Worm (Caenorhabditis elegans): Measurements from ENCODE around the gene Y77E11A.7.
A peak's percentile ranks its signal among the peaks of the same experiment; 100 is the strongest.

DNA sequence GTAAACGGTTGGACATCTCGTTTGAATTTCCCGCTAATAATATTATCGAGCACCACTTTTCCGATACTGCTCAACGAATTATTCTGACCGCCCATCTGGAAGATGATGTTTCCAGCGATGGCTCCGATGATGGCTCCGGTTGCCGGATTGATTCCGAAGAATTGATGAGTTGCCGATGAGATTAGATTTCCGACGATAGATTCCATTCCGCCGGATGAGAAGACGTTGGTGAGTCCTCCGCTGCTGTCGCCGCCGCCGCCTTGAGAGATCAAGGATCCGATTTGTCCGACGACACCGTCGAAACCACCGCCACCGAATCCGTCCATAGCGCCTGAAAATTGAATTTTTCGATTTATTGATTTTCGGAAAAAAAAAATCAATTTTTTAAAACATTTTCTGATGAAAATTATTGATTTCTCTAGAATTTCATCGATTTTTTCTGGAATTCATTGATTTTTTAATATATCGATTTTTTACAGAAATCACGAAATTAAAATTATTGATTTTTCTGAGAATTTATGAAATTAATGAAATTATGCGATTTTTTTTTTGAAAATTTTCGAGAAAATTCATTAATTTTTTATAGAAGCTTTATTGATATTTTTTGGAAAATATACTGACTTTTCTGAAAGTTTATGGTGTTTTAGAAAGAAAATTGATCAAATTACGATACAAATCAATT lies 24.5 kb upstream of the Y77E11A.7 start:
- TF ChIP-seq cog-1 (tag; optimal IDR thresholded peaks at IDR 0.05) (no peak), flt-1 (GFP tag; IDR thresholded peaks at IDR 0.05) (no peak), ref-1 (GFP tag; conservative IDR thresholded peaks at IDR 0.05) (no peak), tab-1 (GFP tag; IDR thresholded peaks at IDR 0.05) (no peak), T22C8.4 (GFP tag; IDR thresholded peaks at IDR 0.05) (peak; percentile 35; the same call in 1 of the 2 replicates)
